Worm (Caenorhabditis elegans) whole organism, young adult: ENCODE measurements around the gene nspc-1.

Experiments used
- F23B12.7 ChIP-seq: sonication (generic microtip); optimal IDR thresholded peaks from 2 replicates; lab custom pipeline; 2017; ENCODE audit warnings: missing genetic modification characterization, mild to moderate bottlenecking, missing compliant biosample characterization, antibody characterized with exemption, moderate library complexity; ENCODE audit not compliant: insufficient read depth
- F55B11.4 ChIP-seq: sonication (generic microtip); optimal IDR thresholded peaks from 2 replicates; lab custom pipeline; 2016; ENCODE audit warnings: missing compliant biosample characterization, missing genetic modification characterization, borderline replicate concordance; ENCODE audit not compliant: insufficient read depth
- F57C9.4 ChIP-seq: sonication (generic microtip); optimal IDR thresholded peaks from 2 replicates; lab custom pipeline; 2017; ENCODE audit warnings: mild to moderate bottlenecking, missing genetic modification characterization, missing compliant biosample characterization
- ama-1 ChIP-seq, 3 experiments: fragments of 150-350 bp in 1 of 3; sonication (generic microtip) in 2 of 3; optimal IDR thresholded peaks; 2 replicates each; lab custom pipeline; 2014 to 2018; ENCODE audit warnings: missing biosample characterization in 2 of 3, missing genetic modification characterization in 2 of 3, missing genetic modification reagents in 2 of 3
- ceh-27 ChIP-seq: fragments of 200-800 bp; sonication (Bioruptor generic); optimal IDR thresholded peaks from 2 replicates; lab custom pipeline; 2018; ENCODE audit warnings: mild to moderate bottlenecking, missing genetic modification characterization, moderate library complexity, missing compliant biosample characterization
- ceh-58 ChIP-seq: fragments of 200-800 bp; sonication (Bioruptor generic); IDR thresholded peaks from 2 replicates; pipeline ENCODE4 v1.3.6; 2022; ENCODE audit warnings: missing genetic modification characterization, missing compliant biosample characterization
- hlh-26 ChIP-seq: fragments of 200-800 bp; sonication (Bioruptor generic); conservative IDR thresholded peaks from 2 replicates; pipeline ENCODE4 v1.3.6; 2022; ENCODE audit warnings: missing genetic modification reagents, missing genetic modification characterization, missing compliant biosample characterization
- nfya-2 ChIP-seq: fragments of 200-800 bp; sonication (Bioruptor generic); IDR thresholded peaks from 2 replicates; pipeline ENCODE4 v1.3.6; 2022; ENCODE audit warnings: missing genetic modification reagents, missing genetic modification characterization, missing compliant biosample characterization
- pha-4 ChIP-seq: fragments of 150-350 bp; sonication (generic microtip); optimal IDR thresholded peaks from 2 replicates; lab custom pipeline; 2014; ENCODE audit warnings: missing biosample characterization, missing genetic modification reagents, missing genetic modification characterization
- sdz-38 ChIP-seq: sonication (generic microtip); optimal IDR thresholded peaks from 2 replicates; lab custom pipeline; 2016; ENCODE audit warnings: missing genotype, missing genetic modification characterization, missing compliant biosample characterization
- ztf-25 ChIP-seq: fragments of 200-800 bp; sonication (Bioruptor generic); IDR thresholded peaks from 2 replicates; pipeline ENCODE4 v1.3.6; 2022; ENCODE audit warnings: missing genetic modification reagents, missing genetic modification characterization, missing compliant biosample characterization
- ztf-26 ChIP-seq: sonication (generic microtip); optimal IDR thresholded peaks from 2 replicates; lab custom pipeline; 2017; ENCODE audit warnings: missing genetic modification characterization, missing compliant biosample characterization

ce11 chrX:8485392-8485791 is 49.5 kb downstream of the nspc-1 start:
- no peak for TF ChIP-seq ceh-27 (GFP tag; lab: Kevin White, UChicago)
- no peak for TF ChIP-seq sdz-38 (tag; lab: Kevin White, UChicago)
- TF ChIP-seq ztf-26 = no peak
- TF ChIP-seq ztf-25 (GFP tag; lab: Robert Waterston, UW) = no peak
- no peak for TF ChIP-seq ceh-58
- TF ChIP-seq nfya-2 (GFP tag; lab: Robert Waterston, UW) = no peak
- no peak for TF ChIP-seq F23B12.7 (tag; lab: Kevin White, UChicago)
- no peak for TF ChIP-seq ama-1 (optimal IDR thresholded peaks at IDR 0.05; lab: Kevin White, UChicago)
- TF ChIP-seq ama-1 (GFP tag; optimal IDR thresholded peaks at IDR 0.05; lab: Kevin White, UChicago) = no peak
- TF ChIP-seq F55B11.4 (tag; lab: Kevin White, UChicago) = no peak
- TF ChIP-seq hlh-26 (GFP tag; lab: Robert Waterston, UW) = no peak
- TF ChIP-seq pha-4 (tag; lab: Kevin White, UChicago) = no peak
- TF ChIP-seq F57C9.4 (tag; lab: Kevin White, UChicago) = no peak
